Fruit fly (Drosophila melanogaster): ENCODE results near the gene CG3719.

CG3719 gene

DNA sequence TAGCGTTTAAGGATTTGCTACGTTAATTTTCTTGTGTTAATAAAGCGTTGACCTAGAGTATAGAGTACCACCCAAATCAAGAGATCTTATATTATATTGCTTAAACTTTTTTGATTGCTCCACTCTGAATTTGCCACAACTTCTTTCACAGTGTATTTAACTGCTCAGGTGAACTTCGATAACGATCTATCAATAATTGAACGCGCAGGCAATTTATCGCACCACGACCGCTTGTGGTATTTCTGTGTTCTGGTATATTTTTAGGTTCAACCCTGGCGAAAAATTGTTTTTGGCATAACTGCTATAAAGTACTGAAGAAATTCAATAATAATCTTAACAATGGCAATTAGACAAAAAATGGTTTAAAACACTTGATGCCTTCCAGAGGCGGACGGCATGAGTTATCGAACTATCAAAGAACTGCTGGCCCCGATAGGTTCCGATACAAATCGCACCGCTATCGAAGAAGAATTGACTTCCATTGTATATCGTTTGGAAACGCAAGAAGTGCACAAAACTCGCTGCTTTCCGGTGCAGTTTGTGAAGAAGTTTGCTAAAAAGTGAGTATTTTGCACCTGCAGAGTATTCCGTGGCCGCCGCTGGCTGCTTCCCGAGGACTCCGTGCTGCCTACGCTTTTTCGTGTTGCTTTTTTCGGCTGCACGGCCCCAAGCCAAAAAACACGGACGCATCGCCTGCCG is 10.0 kb downstream of the CG3719 start, which contains the start of gene ssx:
ssx (plus strand) TSS at position 477 of the 699 bp plus-strand sequence.
- TF ChIP-seq CG18011 (GFP tag; optimal IDR thresholded peaks at IDR 0.05) (no peak), eve (GFP tag; optimal IDR thresholded peaks at IDR 0.05) (no peak), CG4360 (GFP tag; IDR thresholded peaks at IDR 0.05) (no peak), BEAF-32 (GFP tag; optimal IDR thresholded peaks at IDR 0.05) (peak; percentile 76), E2f2 (GFP tag; IDR thresholded peaks at IDR 0.05) (peak; percentile 23), seq (GFP tag; IDR thresholded peaks at IDR 0.05) (peak; percentile 47; the same call in 1 of the 2 replicates), Xrp1 (GFP tag; IDR thresholded peaks at IDR 0.05) (peak; percentile 59), CG10267 (tag; optimal IDR thresholded peaks at IDR 0.05) (peak; percentile 41), Xbp1 (GFP tag; optimal IDR thresholded peaks at IDR 0.05) (peak; percentile 49), YL-1 (GFP tag; optimal IDR thresholded peaks at IDR 0.05) (peak; percentile 60), amos (GFP tag; IDR thresholded peaks at IDR 0.05; ENCODE audit: partially characterized antibody) (peak; percentile 81), CG10274 (GFP tag; optimal IDR thresholded peaks at IDR 0.05) (no peak), CG13775 (GFP tag; optimal IDR thresholded peaks at IDR 0.05) (peak; percentile 25), grn (GFP tag; optimal IDR thresholded peaks at IDR 0.05) (peak; percentile 62), ato (GFP tag; IDR thresholded peaks at IDR 0.05; ENCODE audit: partially characterized antibody) (peak; percentile 82), Ssrp (tag; optimal IDR thresholded peaks at IDR 0.05) (peak; percentile 12), CG18262 (tag; optimal IDR thresholded peaks at IDR 0.05) (peak; percentile 8), hth (optimal IDR thresholded peaks at IDR 0.05) (no peak), CG14441 (GFP tag; IDR thresholded peaks at IDR 0.05) (peak; percentile 54), CG34422 (GFP tag; IDR thresholded peaks at IDR 0.05) (0 out of 3 replicates have a peak, but pooled peaks have one; percentile 17), az2 (GFP tag; optimal IDR thresholded peaks at IDR 0.05) (peak; percentile 20), HLHmδ (GFP tag; optimal IDR thresholded peaks at IDR 0.05) (no peak), pan (optimal IDR thresholded peaks at IDR 0.05) (no peak), pan (GFP tag; optimal IDR thresholded peaks at IDR 0.05 in 1 of 2, IDR thresholded peaks at IDR 0.05 in 1 of 2) (peak in 1 of 2 experiments; percentile 60), Hr3 (GFP tag; optimal IDR thresholded peaks at IDR 0.05) (peak; percentile 22), jumu (GFP tag; optimal IDR thresholded peaks at IDR 0.05) (peak; percentile 36), CG3726 (GFP tag; IDR thresholded peaks at IDR 0.05) (no peak), bbx (GFP tag; IDR thresholded peaks at IDR 0.05; ENCODE audit: partially characterized antibody) (peak; percentile 79), otp (GFP tag; IDR thresholded peaks at IDR 0.05) (peak; percentile 50; the same call in 1 of the 3 replicates), CG17361 (GFP tag; IDR thresholded peaks at IDR 0.05) (0 out of 3 replicates have a peak, but pooled peaks have one; percentile 16), CG9609 (GFP tag; optimal IDR thresholded peaks at IDR 0.05) (peak; percentile 9), NfI (GFP tag; optimal IDR thresholded peaks at IDR 0.05) (peak; percentile 14), CG12104 (GFP tag; optimal IDR thresholded peaks at IDR 0.05) (no peak), sna (GFP tag; IDR thresholded peaks at IDR 0.05; ENCODE audit: partially characterized antibody) (peak; percentile 92), PHDP (tag; optimal IDR thresholded peaks at IDR 0.05) (peak; percentile 20), Med (GFP tag) (peak; percentile 91), Poxn (GFP tag; IDR thresholded peaks at IDR 0.05) (0 out of 2 replicates have a peak, but pooled peaks have one; percentile 11), B-H2 (GFP tag; optimal IDR thresholded peaks at IDR 0.05) (no peak), CG13624 (GFP tag; optimal IDR thresholded peaks at IDR 0.05) (peak; percentile 23), Pdp1 (GFP tag; optimal IDR thresholded peaks at IDR 0.05) (peak; percentile 18 to 36), Ravus (GFP tag; IDR thresholded peaks at IDR 0.05) (no peak), CG8944 (GFP tag; optimal IDR thresholded peaks at IDR 0.05) (peak; percentile 15), Bteb2 (GFP tag; optimal IDR thresholded peaks at IDR 0.05) (peak; percentile 22), Sin3A (optimal IDR thresholded peaks at IDR 0.05) (peak; percentile 82), hb (GFP tag; IDR thresholded peaks at IDR 0.05; ENCODE audit: partially characterized antibody) (peak; percentile 89), CG2129 (GFP tag; IDR thresholded peaks at IDR 0.05; ENCODE audit: partially characterized antibody) (peak; percentile 43; the same call in 1 of the 2 replicates), HLH54F (GFP tag; optimal IDR thresholded peaks at IDR 0.05) (peak; percentile 36), Hsf (GFP tag; optimal IDR thresholded peaks at IDR 0.05) (peak; percentile 52), CG4424 (GFP tag; optimal IDR thresholded peaks at IDR 0.05) (peak; percentile 51), Drgx (GFP tag; IDR thresholded peaks at IDR 0.05) (peak; percentile 64)

Data from whole organism, embryonic.